Worm (Caenorhabditis elegans) whole organism, L2 larva: Measurements from ENCODE around the gene spp-26.

Source experiments
- elt-3 ChIP-seq: sonication (generic microtip); optimal IDR thresholded peaks from 2 replicates; lab custom pipeline; 2017; ENCODE audit warnings: missing biosample characterization, missing genetic modification characterization
- lin-13 ChIP-seq: fragments of 150-350 bp; optimal IDR thresholded peaks from 2 replicates; lab custom pipeline; 2014; ENCODE audit warnings: missing biosample characterization, missing genetic modification reagents, missing genetic modification characterization
- lsy-2 ChIP-seq, 2 experiments: fragments of 150-350 bp in 1 of 2; sonication (generic microtip) in 1 of 2; optimal IDR thresholded peaks; 2 replicates each; lab custom pipeline; 2014 to 2017; ENCODE audit warnings: missing biosample characterization in 2 of 2, missing genetic modification characterization in 2 of 2
- nhr-6 ChIP-seq: fragments of 150-350 bp; optimal IDR thresholded peaks from 2 replicates; lab custom pipeline; 2014; ENCODE audit warnings: missing biosample characterization, missing genetic modification characterization
- nhr-77 ChIP-seq: fragments of 150-350 bp; optimal IDR thresholded peaks from 2 replicates; lab custom pipeline; 2014; ENCODE audit warnings: missing biosample characterization, missing genetic modification characterization
- unc-39 ChIP-seq: fragments of 150-350 bp; optimal IDR thresholded peaks from 2 replicates; lab custom pipeline; 2014; ENCODE audit warnings: missing biosample characterization, missing genetic modification characterization

ce11 chrV:6520385-6521080 is 38.5 kb downstream of the spp-26 start, which contains the start of the genes F46E10.2 and F46E10.18:
- TF ChIP-seq elt-3 (tag; lab: Kevin White, UChicago) (no peak), lsy-2 (tag; optimal IDR thresholded peaks at IDR 0.05; lab: Kevin White, UChicago) (no peak), unc-39 (no peak), nhr-77 (tag; lab: Kevin White, UChicago) (no peak), nhr-6 (tag; lab: Kevin White, UChicago) (no peak), lin-13 (GFP tag; lab: Kevin White, UChicago) (no peak)
